Fruit fly (Drosophila melanogaster): ENCODE data around the gene CG42834.

dm6 chr3R:17413601-17414000 lies 5.0 kb upstream of the CG42834 start, which contains the start of gene CG42822:
- TF ChIP-seq h (GFP tag; optimal IDR thresholded peaks at IDR 0.05): no peak
- TF ChIP-seq Hr78 (GFP tag; optimal IDR thresholded peaks at IDR 0.05): no peak
